Worm (Caenorhabditis elegans) whole organism, L1 larva: Measurements from ENCODE around the gene ghi-1.

ENCODE experiments used
- ama-1 ChIP-seq: fragments of 150-350 bp; optimal IDR thresholded peaks from 2 replicates; lab custom pipeline; 2014
- egl-13 ChIP-seq: sonication (generic microtip); optimal IDR thresholded peaks from 2 replicates; lab custom pipeline; 2016; ENCODE audit warnings: missing genotype, missing genetic modification reagents, missing genetic modification characterization, missing compliant biosample characterization
- fkh-10 ChIP-seq: sonication (generic microtip); optimal IDR thresholded peaks from 2 replicates; lab custom pipeline; 2017; ENCODE audit warnings: missing biosample characterization, missing genetic modification reagents, missing genetic modification characterization
- mep-1 ChIP-seq: fragments of 150-350 bp; optimal IDR thresholded peaks from 2 replicates; lab custom pipeline; 2014; ENCODE audit warnings: missing biosample characterization, missing genetic modification characterization
- nhr-76 ChIP-seq: sonication (generic microtip); optimal IDR thresholded peaks from 2 replicates; lab custom pipeline; 2017; ENCODE audit warnings: missing biosample characterization, missing genetic modification characterization
- zag-1 ChIP-seq: fragments of 150-350 bp; optimal IDR thresholded peaks from 2 replicates; lab custom pipeline; 2014; ENCODE audit warnings: missing biosample characterization, missing genetic modification characterization
- ztf-11 ChIP-seq, 2 experiments: sonication (generic microtip); optimal IDR thresholded peaks; 2 replicates each; lab custom pipeline; 2016 to 2017; ENCODE audit warnings: missing genetic modification characterization in 2 of 2, missing biosample characterization in 1 of 2, missing compliant biosample characterization in 1 of 2

ce11 chrII:11645383-11645782 is 1.2 kb upstream of the ghi-1 start:
- no peak for TF ChIP-seq nhr-76
- no peak for TF ChIP-seq zag-1 (tag; lab: Kevin White, UChicago)
- TF ChIP-seq ama-1 (lab: Kevin White, UChicago) = no peak
- TF ChIP-seq egl-13 = no peak
- TF ChIP-seq fkh-10 (GFP tag; lab: Kevin White, UChicago) = no peak
- no peak for TF ChIP-seq ztf-11 (tag; optimal IDR thresholded peaks at IDR 0.05; lab: Kevin White, UChicago)
- TF ChIP-seq mep-1 (tag; lab: Kevin White, UChicago) = no peak
